Worm (Caenorhabditis elegans) whole organism, young adult: ENCODE measurements around the gene nhl-2.

Experiments
- madf-3 ChIP-seq: fragments of 200-800 bp; sonication (Bioruptor generic); IDR thresholded peaks from 2 replicates; pipeline ENCODE4 v1.3.6; 2022; ENCODE audit warnings: missing genetic modification reagents, missing genetic modification characterization, missing compliant biosample characterization
- somi-1 ChIP-seq: fragments of 200-800 bp; sonication (Bioruptor generic); optimal IDR thresholded peaks from 2 replicates; lab custom pipeline; 2018; ENCODE audit warnings: mild to moderate bottlenecking, missing genetic modification characterization, missing compliant biosample characterization
- ztf-22 ChIP-seq: fragments of 200-800 bp; sonication (Bioruptor generic); optimal IDR thresholded peaks from 2 replicates; lab custom pipeline; 2018; ENCODE audit warnings: mild to moderate bottlenecking, missing genetic modification characterization, moderate library complexity, missing compliant biosample characterization

DNA sequence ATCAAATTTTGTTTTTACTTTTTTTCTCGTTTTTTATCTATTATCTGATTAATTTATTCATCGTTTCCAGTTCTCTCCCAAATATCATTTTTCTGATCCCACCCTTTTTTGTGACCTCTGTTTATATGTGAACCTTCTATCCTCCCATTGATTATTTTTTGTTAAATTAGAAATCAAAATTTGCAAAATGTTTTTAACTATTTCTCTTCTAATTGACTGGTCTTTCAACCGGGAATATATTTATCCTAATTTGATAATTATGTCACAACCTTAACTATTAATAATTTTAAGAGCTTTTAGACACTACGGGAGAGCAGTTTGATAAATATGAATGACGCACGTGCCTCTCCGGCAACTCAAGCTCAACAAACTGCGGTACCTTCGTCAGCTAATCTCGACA is 45.3 kb upstream of the nhl-2 start, which contains the start of gene ntl-9:
- TF ChIP-seq ztf-22, result no peak
- no peak for TF ChIP-seq madf-3 (GFP tag; lab: Robert Waterston, UW)
- no peak for TF ChIP-seq somi-1
